Worm (Caenorhabditis elegans): ENCODE data around the gene iff-1.

The iff-1 gene

DNA sequence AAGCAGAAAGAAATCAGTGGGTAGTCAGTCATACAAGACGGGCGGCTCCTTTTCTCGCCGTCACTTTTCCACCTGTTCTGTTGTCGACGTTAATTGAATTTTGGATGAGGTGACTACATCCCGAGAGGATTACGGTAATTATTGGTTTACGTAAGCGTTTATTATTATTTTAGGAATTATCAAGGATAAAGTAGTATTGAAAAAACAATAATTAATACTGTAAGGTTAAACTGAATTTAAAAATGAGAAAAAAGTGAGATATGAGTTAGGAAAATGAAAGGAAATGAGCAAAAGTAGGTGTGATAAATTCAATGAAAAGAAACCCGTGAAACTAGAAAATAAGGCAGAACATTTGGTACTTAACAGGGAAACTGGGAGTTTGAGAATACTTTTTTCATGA is 8.0 kb downstream of the iff-1 start, which contains the start of gene hlh-4:
TSS of gene hlh-4 (minus strand) at position 101 of the 400 bp plus-strand sequence.
- TF ChIP-seq pha-2 (tag; optimal IDR thresholded peaks at IDR 0.05) (no peak), dmd-4 (tag; optimal IDR thresholded peaks at IDR 0.05; ENCODE audit: borderline replicate concordance) (no peak), ceh-24 (tag; optimal IDR thresholded peaks at IDR 0.05) (no peak), unc-86 (tag; optimal IDR thresholded peaks at IDR 0.05) (no peak), sox-2 (GFP tag; IDR thresholded peaks at IDR 0.05) (no peak), pros-1 (tag; optimal IDR thresholded peaks at IDR 0.05) (no peak), K02D7.2 (tag; optimal IDR thresholded peaks at IDR 0.05) (no peak), nfya-1 (tag; optimal IDR thresholded peaks at IDR 0.05) (no peak), ttx-3 (tag; optimal IDR thresholded peaks at IDR 0.05) (no peak), npax-4 (tag; optimal IDR thresholded peaks at IDR 0.05) (no peak), gmeb-2 (tag; optimal IDR thresholded peaks at IDR 0.05) (no peak), ceh-22 (tag; optimal IDR thresholded peaks at IDR 0.05) (no peak), ceh-31 (tag; optimal IDR thresholded peaks at IDR 0.05) (no peak), tbx-2 (tag; optimal IDR thresholded peaks at IDR 0.05) (no peak), madf-2 (tag; optimal IDR thresholded peaks at IDR 0.05) (no peak), tbx-7 (tag; optimal IDR thresholded peaks at IDR 0.05) (no peak), fkh-10 (GFP tag; optimal IDR thresholded peaks at IDR 0.05) (no peak), fkh-6 (tag; optimal IDR thresholded peaks at IDR 0.05) (no peak), pqm-1 (tag; optimal IDR thresholded peaks at IDR 0.05) (no peak), hlh-13 (GFP tag; optimal IDR thresholded peaks at IDR 0.05) (no peak)

DNA sequence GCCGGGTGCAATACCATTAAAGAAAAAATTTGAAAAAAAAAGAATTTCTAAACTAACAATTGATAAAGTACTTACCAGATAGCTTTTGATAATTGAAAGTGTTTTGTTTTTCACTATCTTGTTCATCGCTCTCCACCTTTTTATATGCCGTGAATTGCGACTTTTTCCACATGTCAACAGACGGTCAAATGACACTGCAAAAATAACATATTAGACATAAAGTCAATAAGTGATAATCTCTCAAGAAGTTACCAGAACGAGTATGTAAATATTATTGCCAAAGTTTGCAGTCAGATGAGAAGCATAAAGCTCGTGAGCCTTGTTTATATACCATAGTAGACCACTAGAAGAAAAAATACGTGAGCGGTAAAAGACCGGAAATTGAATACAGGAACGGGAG is 11.1 kb downstream of the iff-1 start, which contains the start of gene dao-6:
TSS of gene dao-6 (minus strand) at position 345 of the 400 bp plus-strand sequence.
- no peak for TF ChIP-seq unc-42 (tag; optimal IDR thresholded peaks at IDR 0.05)
- TF ChIP-seq ceh-34 (tag; optimal IDR thresholded peaks at IDR 0.05) = no peak
- no peak for TF ChIP-seq elt-4 (tag; optimal IDR thresholded peaks at IDR 0.05)
- TF ChIP-seq ets-4 (tag; optimal IDR thresholded peaks at IDR 0.05) = no peak
- TF ChIP-seq ceh-6 (GFP tag; optimal IDR thresholded peaks at IDR 0.05) = no peak
- no peak for TF ChIP-seq sox-2 (GFP tag; IDR thresholded peaks at IDR 0.05)
- TF ChIP-seq nhr-11 (tag; optimal IDR thresholded peaks at IDR 0.05) = no peak
- TF ChIP-seq T23F11.4 (GFP tag; optimal IDR thresholded peaks at IDR 0.05) = no peak
- TF ChIP-seq nhr-232 (tag; optimal IDR thresholded peaks at IDR 0.05) = no peak
- TF ChIP-seq odd-2 (tag; optimal IDR thresholded peaks at IDR 0.05) = no peak
- no peak for TF ChIP-seq npax-4 (tag; optimal IDR thresholded peaks at IDR 0.05)
- TF ChIP-seq rnt-1 (tag; optimal IDR thresholded peaks at IDR 0.05) = no peak
- no peak for TF ChIP-seq ceh-19 (GFP tag; optimal IDR thresholded peaks at IDR 0.05)

- TF ChIP-seq npax-4 (tag; optimal IDR thresholded peaks at IDR 0.05) (no peak), pat-9 (tag; optimal IDR thresholded peaks at IDR 0.05) (no peak), ceh-18 (tag; optimal IDR thresholded peaks at IDR 0.05) (no peak), lim-6 (tag; optimal IDR thresholded peaks at IDR 0.05) (no peak), eyg-1 (tag; optimal IDR thresholded peaks at IDR 0.05) (no peak), ceh-48 (tag; optimal IDR thresholded peaks at IDR 0.05) (no peak), tbx-2 (tag; optimal IDR thresholded peaks at IDR 0.05) (no peak)
Observed at ce11 chrIII:9734030-9734429, 13.0 kb downstream of the iff-1 start.

DNA sequence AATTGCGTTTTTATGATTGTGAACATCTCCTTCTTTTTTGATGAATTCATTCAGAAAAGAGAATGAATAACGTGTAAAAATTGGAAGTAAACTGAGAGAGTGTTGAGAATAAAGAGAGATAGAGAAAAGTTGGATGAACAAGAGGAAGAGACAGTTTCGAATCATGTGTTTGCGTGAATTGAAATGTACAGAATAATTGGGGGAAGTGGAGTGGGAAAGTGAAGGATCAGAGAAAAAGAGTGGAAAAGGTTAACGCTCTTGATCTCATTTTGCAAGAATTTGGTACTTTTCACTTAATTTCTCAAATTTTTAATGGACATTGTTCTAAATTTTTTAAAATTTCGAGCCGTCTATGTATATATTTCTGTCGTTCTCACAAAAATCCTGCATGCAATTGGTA is 13.7 kb downstream of the iff-1 start:
- no peak for TF ChIP-seq ama-1 (optimal IDR thresholded peaks at IDR 0.05)
- TF ChIP-seq ceh-19 (GFP tag; optimal IDR thresholded peaks at IDR 0.05) = no peak
- TF ChIP-seq eyg-1 (tag; optimal IDR thresholded peaks at IDR 0.05) = no peak
- no peak for TF ChIP-seq F13H6.1 (tag; optimal IDR thresholded peaks at IDR 0.05)
- TF ChIP-seq sox-4 (tag; optimal IDR thresholded peaks at IDR 0.05) = no peak
- no peak for TF ChIP-seq hlh-30 (tag; optimal IDR thresholded peaks at IDR 0.05; ENCODE audit: insufficient read depth)
- no peak for TF ChIP-seq fkh-6 (tag; optimal IDR thresholded peaks at IDR 0.05)
- TF ChIP-seq elt-4 (tag; optimal IDR thresholded peaks at IDR 0.05) = no peak
- no peak for TF ChIP-seq lim-6 (tag; optimal IDR thresholded peaks at IDR 0.05)
- no peak for TF ChIP-seq ztf-16 (tag; optimal IDR thresholded peaks at IDR 0.05)
- no peak for TF ChIP-seq ceh-31 (tag; optimal IDR thresholded peaks at IDR 0.05)
- TF ChIP-seq hlh-6 (tag; optimal IDR thresholded peaks at IDR 0.05) = no peak
- no peak for TF ChIP-seq ceh-9 (tag; optimal IDR thresholded peaks at IDR 0.05)
